Worm (Caenorhabditis elegans) whole organism, midembryonic: ENCODE results near the gene mec-3.

Experiments
- cog-1 ChIP-seq: sonication (generic microtip); optimal IDR thresholded peaks from 2 replicates; lab custom pipeline; 2016; ENCODE audit warnings: missing genetic modification characterization, missing compliant biosample characterization
- tab-1 ChIP-seq: fragments of 200-800 bp; sonication (Bioruptor generic); IDR thresholded peaks from 2 replicates; pipeline ENCODE4 v1.3.6; 2022; ENCODE audit warnings: missing genetic modification characterization, missing compliant biosample characterization
- ztf-29 ChIP-seq: fragments of 200-800 bp; sonication (Bioruptor generic); IDR thresholded peaks from 2 replicates; pipeline ENCODE4 v1.3.6; 2022; ENCODE audit warnings: missing genetic modification reagents, missing genetic modification characterization, missing compliant biosample characterization

DNA sequence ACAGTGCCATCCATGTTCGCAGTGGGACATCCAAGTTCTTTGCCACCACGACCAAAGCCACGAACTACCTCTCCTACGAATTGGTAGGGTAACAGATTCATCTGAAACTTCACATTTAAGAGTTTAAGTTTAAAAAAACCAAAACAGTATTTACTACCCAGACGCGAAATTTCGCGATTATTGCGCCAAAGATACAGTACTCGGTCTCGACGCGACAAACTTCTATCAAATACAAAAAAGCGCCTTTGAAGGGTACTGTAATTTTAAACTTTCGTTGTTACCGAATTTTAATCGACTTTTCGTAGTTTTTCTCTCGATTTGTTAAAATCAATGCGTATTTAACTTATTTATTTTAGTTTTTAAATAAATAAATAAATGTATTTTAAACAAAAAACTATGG, 52.3 kb downstream of the mec-3 start, which contains the start of gene rfk-1:
- no peak for TF ChIP-seq cog-1 (tag; lab: Kevin White, UChicago)
- no peak for TF ChIP-seq tab-1
- no peak for TF ChIP-seq ztf-29 (GFP tag; lab: Robert Waterston, UW)
